Fruit fly (Drosophila melanogaster) whole organism, prepupa: ENCODE results near the gene CG10508.

ENCODE experiments used
- Blimp-1 ChIP-seq: fragments of 200-800 bp; sonication (Bioruptor generic); optimal IDR thresholded peaks from 3 replicates; lab custom pipeline; 2017; ENCODE audit warnings: missing biosample characterization, missing genetic modification characterization, mild to moderate bottlenecking, moderate library complexity, missing genetic modification reagents
- CG11294 ChIP-seq: fragments of 200-800 bp; sonication (Bioruptor generic); IDR thresholded peaks from 2 replicates; pipeline ENCODE4 v1.3.6; 2022; ENCODE audit warnings: missing biosample characterization, missing genetic modification characterization
- CG11762 ChIP-seq: fragments of 200-800 bp; sonication (Bioruptor generic); optimal IDR thresholded peaks from 3 replicates; lab custom pipeline; 2016; ENCODE audit warnings: missing biosample characterization, missing genetic modification characterization; ENCODE audit not compliant: insufficient read depth
- CG11902 ChIP-seq: fragments of 200-800 bp; sonication (Bioruptor generic); optimal IDR thresholded peaks from 3 replicates; lab custom pipeline; 2016; ENCODE audit warnings: missing biosample characterization, missing genetic modification characterization
- CG15336 ChIP-seq: fragments of 200-800 bp; sonication (Bioruptor generic); IDR thresholded peaks from 2 replicates; pipeline ENCODE4 v1.3.6; 2022; ENCODE audit warnings: missing biosample characterization, missing genetic modification characterization
- CG1621 ChIP-seq: fragments of 200-800 bp; sonication (Bioruptor generic); optimal IDR thresholded peaks from 3 replicates; lab custom pipeline; 2018; ENCODE audit warnings: missing biosample characterization, mild to moderate bottlenecking, missing genetic modification characterization
- CG3032 ChIP-seq: fragments of 200-800 bp; optimal IDR thresholded peaks from 2 replicates; lab custom pipeline; 2019; ENCODE audit warnings: missing biosample characterization, mild to moderate bottlenecking, missing genetic modification characterization, moderate library complexity
- CG31627 ChIP-seq: fragments of 200-800 bp; sonication (Bioruptor generic); optimal IDR thresholded peaks from 3 replicates; lab custom pipeline; 2016; ENCODE audit warnings: missing biosample characterization, missing genetic modification characterization
- CG32006 ChIP-seq: fragments of 200-800 bp; sonication (Bioruptor generic); optimal IDR thresholded peaks from 3 replicates; lab custom pipeline; 2017; ENCODE audit warnings: missing biosample characterization, mild to moderate bottlenecking, missing genetic modification characterization
- CG3919 ChIP-seq: fragments of 200-800 bp; sonication (Bioruptor generic); optimal IDR thresholded peaks from 3 replicates; lab custom pipeline; 2016; ENCODE audit warnings: missing biosample characterization, missing genetic modification characterization
- CG4318 ChIP-seq: fragments of 200-800 bp; sonication (Bioruptor generic); optimal IDR thresholded peaks from 3 replicates; lab custom pipeline; 2017; ENCODE audit warnings: missing biosample characterization, mild to moderate bottlenecking, missing genetic modification characterization
- CG6163 ChIP-seq: fragments of 200-800 bp; sonication (Bioruptor generic); IDR thresholded peaks from 3 replicates; pipeline ENCODE4 v1.3.6; 2022; ENCODE audit warnings: missing biosample characterization, missing genetic modification characterization
- CG6808 ChIP-seq: fragments of 200-800 bp; sonication (Bioruptor generic); optimal IDR thresholded peaks from 3 replicates; lab custom pipeline; 2017; ENCODE audit warnings: missing biosample characterization, missing genetic modification characterization, mild to moderate bottlenecking, moderate library complexity, missing genetic modification reagents
- CG7368 ChIP-seq: fragments of 200-800 bp; sonication (Bioruptor generic); optimal IDR thresholded peaks from 3 replicates; lab custom pipeline; 2016; ENCODE audit warnings: missing biosample characterization, missing genetic modification characterization
- CG8119 ChIP-seq: fragments of 200-800 bp; sonication (Bioruptor generic); IDR thresholded peaks from 3 replicates; pipeline ENCODE4 v1.3.6; 2022; ENCODE audit warnings: missing biosample characterization, missing genetic modification characterization
- CG8319 ChIP-seq: fragments of 200-800 bp; sonication (Bioruptor generic); optimal IDR thresholded peaks from 3 replicates; lab custom pipeline; 2016; ENCODE audit warnings: missing biosample characterization, missing genetic modification characterization
- CG9139 ChIP-seq: fragments of 200-800 bp; sonication (Bioruptor generic); optimal IDR thresholded peaks from 3 replicates; lab custom pipeline; 2017; ENCODE audit warnings: missing biosample characterization, mild to moderate bottlenecking, missing genetic modification characterization
- Eip75B ChIP-seq: fragments of 200-800 bp; sonication (Bioruptor generic); optimal IDR thresholded peaks from 3 replicates; lab custom pipeline; 2016; ENCODE audit warnings: missing biosample characterization, missing genetic modification characterization
- Eip78C ChIP-seq: fragments of 200-800 bp; sonication (Bioruptor generic); peaks from one replicate; lab custom pipeline; 2016; ENCODE audit warnings: missing biosample characterization, missing genetic modification characterization
- Eip93F ChIP-seq: fragments of 200-800 bp; sonication (Bioruptor generic); optimal IDR thresholded peaks from 2 replicates; lab custom pipeline; 2016; ENCODE audit warnings: missing biosample characterization, mild to moderate bottlenecking, missing genetic modification characterization
- Gug ChIP-seq: fragments of 200-800 bp; sonication (Bioruptor generic); IDR thresholded peaks from 2 replicates; pipeline ENCODE4 v1.3.6; 2022; ENCODE audit warnings: missing biosample characterization, missing genetic modification characterization
- Hr38 ChIP-seq: sonication (Bioruptor generic); optimal IDR thresholded peaks from 2 replicates; lab custom pipeline; 2016; ENCODE audit warnings: missing biosample characterization, missing genetic modification characterization
- Hr39 ChIP-seq: fragments of 200-800 bp; sonication (Bioruptor generic); optimal IDR thresholded peaks from 2 replicates; lab custom pipeline; 2016; ENCODE audit warnings: missing biosample characterization, missing genetic modification characterization
- Lpt ChIP-seq: fragments of 200-800 bp; sonication (Bioruptor generic); optimal IDR thresholded peaks from 3 replicates; lab custom pipeline; 2016; ENCODE audit warnings: missing biosample characterization, missing genetic modification characterization
- Met ChIP-seq: fragments of 200-800 bp; sonication (Bioruptor generic); optimal IDR thresholded peaks from 3 replicates; lab custom pipeline; 2016; ENCODE audit warnings: missing biosample characterization, missing genetic modification characterization
- OdsH ChIP-seq: fragments of 200-800 bp; sonication (Bioruptor generic); optimal IDR thresholded peaks from 3 replicates; lab custom pipeline; 2016; ENCODE audit warnings: missing biosample characterization, missing genetic modification characterization
- Smox ChIP-seq: fragments of 200-800 bp; sonication (Bioruptor generic); optimal IDR thresholded peaks from 3 replicates; lab custom pipeline; 2016; ENCODE audit warnings: missing biosample characterization, missing genetic modification characterization
- Sox102F ChIP-seq: fragments of 200-800 bp; sonication (Bioruptor generic); optimal IDR thresholded peaks from 2 replicates; lab custom pipeline; 2016; ENCODE audit warnings: missing biosample characterization, mild to moderate bottlenecking, missing genetic modification characterization
- Sox14 ChIP-seq: fragments of 200-800 bp; sonication (Bioruptor generic); optimal IDR thresholded peaks from 3 replicates; lab custom pipeline; 2016; ENCODE audit warnings: missing biosample characterization, missing genetic modification characterization
- achi ChIP-seq: fragments of 200-800 bp; sonication (Bioruptor generic); optimal IDR thresholded peaks from 3 replicates; lab custom pipeline; 2016; ENCODE audit warnings: missing biosample characterization, missing genetic modification characterization
- acj6 ChIP-seq: fragments of 200-800 bp; sonication (Bioruptor generic); optimal IDR thresholded peaks from 3 replicates; lab custom pipeline; 2016; ENCODE audit warnings: missing biosample characterization, missing genetic modification characterization
- cyc ChIP-seq: fragments of 200-800 bp; sonication (Bioruptor generic); optimal IDR thresholded peaks from 3 replicates; lab custom pipeline; 2016; ENCODE audit warnings: missing biosample characterization, missing genetic modification characterization
- dac ChIP-seq: fragments of 200-800 bp; sonication (Bioruptor generic); optimal IDR thresholded peaks from 2 replicates; lab custom pipeline; 2017; ENCODE audit warnings: missing biosample characterization, mild to moderate bottlenecking, missing genetic modification characterization
- dsx ChIP-seq: fragments of 200-800 bp; optimal IDR thresholded peaks from 3 replicates; lab custom pipeline; 2019; ENCODE audit warnings: missing biosample characterization, mild to moderate bottlenecking, missing genetic modification characterization, moderate library complexity; ENCODE audit not compliant: poor library complexity, severe bottlenecking
- eg ChIP-seq: fragments of 200-800 bp; sonication (Bioruptor generic); IDR thresholded peaks from 3 replicates; pipeline ENCODE4 v1.3.6; 2022; ENCODE audit warnings: missing biosample characterization, missing genetic modification characterization
- esn ChIP-seq: fragments of 200-800 bp; sonication (Bioruptor generic); optimal IDR thresholded peaks from 2 replicates; lab custom pipeline; 2016; ENCODE audit warnings: missing biosample characterization, mild to moderate bottlenecking, missing genetic modification characterization, moderate library complexity
- fd59A ChIP-seq: fragments of 200-800 bp; sonication (Bioruptor generic); optimal IDR thresholded peaks from 2 replicates; lab custom pipeline; 2017; ENCODE audit warnings: missing biosample characterization, mild to moderate bottlenecking, missing genetic modification characterization, missing genetic modification reagents
- fd85E ChIP-seq: fragments of 200-800 bp; sonication (Bioruptor generic); optimal IDR thresholded peaks from 3 replicates; lab custom pipeline; 2016; ENCODE audit warnings: missing biosample characterization, missing genetic modification characterization
- fkh ChIP-seq: fragments of 200-800 bp; sonication (Bioruptor generic); optimal IDR thresholded peaks from 3 replicates; lab custom pipeline; 2017; ENCODE audit warnings: missing biosample characterization, mild to moderate bottlenecking, missing genetic modification characterization, moderate library complexity
- lz ChIP-seq: fragments of 200-800 bp; sonication (Bioruptor generic); optimal IDR thresholded peaks from 3 replicates; lab custom pipeline; 2016; ENCODE audit warnings: missing biosample characterization, missing genetic modification characterization
- net ChIP-seq: fragments of 200-800 bp; sonication (Bioruptor generic); optimal IDR thresholded peaks from 3 replicates; lab custom pipeline; 2016; ENCODE audit warnings: missing biosample characterization, missing genetic modification characterization
- pdm3 ChIP-seq: fragments of 200-800 bp; sonication (Bioruptor generic); optimal IDR thresholded peaks from 3 replicates; lab custom pipeline; 2016; ENCODE audit warnings: missing biosample characterization, missing genetic modification characterization
- salr ChIP-seq, 2 experiments: fragments of 200-800 bp; sonication (Bioruptor generic); optimal IDR thresholded peaks; 3 replicates each; lab custom pipeline; 2016 to 2018; ENCODE audit warnings: missing biosample characterization in 2 of 2, missing genetic modification characterization in 2 of 2, mild to moderate bottlenecking in 1 of 2
- spab ChIP-seq: fragments of 200-800 bp; sonication (Bioruptor generic); optimal IDR thresholded peaks from 2 replicates; lab custom pipeline; 2017; ENCODE audit warnings: missing biosample characterization, mild to moderate bottlenecking, missing genetic modification characterization, missing genetic modification reagents
- ss ChIP-seq, 2 experiments: fragments of 200-800 bp; sonication (Bioruptor generic); optimal IDR thresholded peaks; 2 replicates in 1 of 2; 3 replicates in 1 of 2; lab custom pipeline; 2017 to 2018; ENCODE audit warnings: mild to moderate bottlenecking in 2 of 2, missing biosample characterization in 2 of 2, missing genetic modification characterization in 2 of 2, moderate library complexity in 1 of 2
- svp ChIP-seq: fragments of 200-800 bp; sonication (Bioruptor generic); peaks from one replicate; lab custom pipeline; 2016; ENCODE audit warnings: missing biosample characterization, missing genetic modification characterization
- vri ChIP-seq: fragments of 200-800 bp; sonication (Bioruptor generic); optimal IDR thresholded peaks from 3 replicates; lab custom pipeline; 2016; ENCODE audit warnings: missing biosample characterization, mild to moderate bottlenecking, missing genetic modification characterization

Gene CG10508

DNA sequence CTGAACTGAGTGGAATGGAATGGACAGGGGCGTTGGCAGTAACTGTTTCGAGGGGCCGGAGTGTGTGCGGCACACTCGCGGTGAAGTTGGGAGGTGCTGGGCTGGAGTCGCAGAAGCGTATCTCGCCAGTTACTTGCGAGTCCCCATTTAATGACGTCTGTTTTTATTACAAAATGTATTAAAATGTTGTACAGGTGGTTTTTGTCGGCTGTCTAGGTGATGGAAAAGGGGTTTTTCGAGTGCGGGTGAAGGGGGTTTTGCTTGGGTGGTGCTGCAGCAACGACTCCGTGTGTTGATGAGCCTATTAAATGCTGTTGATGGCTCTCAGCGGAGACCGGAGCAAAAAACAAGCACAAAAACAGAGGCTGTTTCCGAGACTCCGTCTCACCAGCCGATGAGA, 41.4 kb downstream of the CG10508 start (continued):
- peak; percentile 51 for TF ChIP-seq cyc (GFP tag; lab: Kevin White, UChicago)
- no peak for TF ChIP-seq Eip93F (GFP tag; lab: Kevin White, UChicago)
- TF ChIP-seq Hr38 = no peak
- peak; percentile 69 for TF ChIP-seq pdm3 (GFP tag; lab: Kevin White, UChicago)
- peak; percentile 49 for TF ChIP-seq achi (GFP tag; lab: Kevin White, UChicago)
- TF ChIP-seq fd85E (GFP tag; lab: Kevin White, UChicago) = no peak
- TF ChIP-seq CG6163 (GFP tag; lab: Robert Waterston, UW) = peak; percentile 82
- TF ChIP-seq CG31627 (GFP tag; lab: Kevin White, UChicago) = peak; percentile 40
- TF ChIP-seq vri (GFP tag; lab: Kevin White, UChicago) = peak; percentile 48
- TF ChIP-seq Hr39 (GFP tag; lab: Kevin White, UChicago) = peak; percentile 45
- peak; percentile 54 for TF ChIP-seq Gug (GFP tag; lab: Robert Waterston, UW)
- TF ChIP-seq CG11902 = peak; percentile 34
- TF ChIP-seq CG11294 (GFP tag; lab: Robert Waterston, UW) = peak; percentile 20; the same call in 1 of the 2 replicates
- peak; percentile 58 for TF ChIP-seq CG32006 (GFP tag; lab: Kevin White, UChicago)
- TF ChIP-seq Smox (GFP tag; lab: Kevin White, UChicago) = peak; percentile 32
- peak; percentile 56 for TF ChIP-seq CG11762 (GFP tag; lab: Kevin White, UChicago)
- TF ChIP-seq Lpt (GFP tag; lab: Kevin White, UChicago) = peak; percentile 51
- TF ChIP-seq CG7368 = peak; percentile 59
- TF ChIP-seq CG6808 (GFP tag; lab: Kevin White, UChicago) = peak; percentile 71
- TF ChIP-seq ss (GFP tag; optimal IDR thresholded peaks at IDR 0.05; lab: Kevin White, UChicago) = peak; percentile 60 to 85
- peak; percentile 56 for TF ChIP-seq Sox14 (GFP tag; lab: Kevin White, UChicago)
- peak; percentile 64 for TF ChIP-seq spab
- TF ChIP-seq Met (GFP tag; lab: Kevin White, UChicago) = peak; percentile 50
- peak; percentile 29 for TF ChIP-seq Sox102F (GFP tag; lab: Kevin White, UChicago)

DNA sequence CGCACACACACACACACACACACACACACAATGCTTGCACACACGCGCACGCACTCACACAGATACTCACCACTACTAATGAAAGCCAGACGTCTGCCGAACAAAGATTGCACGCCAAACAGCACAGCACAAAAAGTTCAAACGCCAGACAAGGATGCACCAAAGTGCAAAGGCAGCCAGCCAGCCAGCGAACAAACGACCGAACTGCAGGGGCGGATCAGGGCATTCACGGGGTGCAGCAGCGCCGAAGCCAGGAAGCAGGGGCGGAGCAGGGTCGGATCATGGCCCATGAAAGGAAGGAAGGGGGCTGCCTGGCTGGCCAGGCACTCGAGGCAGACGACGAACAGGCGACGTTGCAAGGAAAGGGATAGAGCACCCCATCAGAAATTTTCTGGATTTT, 42.5 kb downstream of the CG10508 start:
- TF ChIP-seq pdm3 (GFP tag; lab: Kevin White, UChicago) (no peak), Sox102F (GFP tag; lab: Kevin White, UChicago) (peak; percentile 13), CG6808 (GFP tag; lab: Kevin White, UChicago) (no peak), Eip78C (no peak), Eip75B (GFP tag; lab: Kevin White, UChicago) (no peak), Lpt (GFP tag; lab: Kevin White, UChicago) (no peak), Hr39 (GFP tag; lab: Kevin White, UChicago) (peak; percentile 8), Blimp-1 (no peak), svp (GFP tag; lab: Kevin White, UChicago) (peak; percentile 84), CG11294 (GFP tag; lab: Robert Waterston, UW) (no peak), CG3919 (GFP tag; lab: Kevin White, UChicago) (no peak), CG11762 (GFP tag; lab: Kevin White, UChicago) (no peak), salr (GFP tag; optimal IDR thresholded peaks at IDR 0.05; lab: Kevin White, UChicago) (no peak), CG8119 (0 out of 3 replicates have a peak, but pooled peaks have one; percentile 8), Eip93F (GFP tag; lab: Kevin White, UChicago) (no peak), eg (GFP tag; lab: Robert Waterston, UW) (peak; percentile 15; the same call in 1 of the 3 replicates), cyc (GFP tag; lab: Kevin White, UChicago) (no peak), esn (GFP tag; lab: Kevin White, UChicago) (no peak), CG3032 (no peak), fd85E (GFP tag; lab: Kevin White, UChicago) (no peak), fd59A (GFP tag; lab: Kevin White, UChicago) (no peak), vri (GFP tag; lab: Kevin White, UChicago) (no peak), CG32006 (GFP tag; lab: Kevin White, UChicago) (no peak), CG6163 (GFP tag; lab: Robert Waterston, UW) (no peak; the same call in 2 of the 3 replicates), CG4318 (GFP tag; lab: Kevin White, UChicago) (no peak), lz (GFP tag; lab: Kevin White, UChicago) (no peak), ss (GFP tag; optimal IDR thresholded peaks at IDR 0.05; lab: Kevin White, UChicago) (peak in 1 of 2 experiments; percentile 40), fkh (GFP tag; lab: Kevin White, UChicago) (no peak), dac (GFP tag; lab: Kevin White, UChicago) (no peak), CG15336 (GFP tag; lab: Robert Waterston, UW) (no peak), CG1621 (tag; lab: Kevin White, UChicago) (no peak), net (GFP tag; lab: Kevin White, UChicago) (no peak), Hr38 (no peak), CG9139 (GFP tag; lab: Kevin White, UChicago) (no peak), CG11902 (peak; percentile 95), acj6 (GFP tag; lab: Kevin White, UChicago) (no peak), dsx (GFP tag; lab: Kevin White, UChicago) (no peak), CG8319 (GFP tag; lab: Kevin White, UChicago) (no peak), OdsH (GFP tag; lab: Kevin White, UChicago) (no peak), Met (GFP tag; lab: Kevin White, UChicago) (no peak)
